Worm (Caenorhabditis elegans) whole organism, L3 larva: ENCODE results near the gene syd-9.

Experiments used
- ZK546.5 ChIP-seq: sonication (generic microtip); optimal IDR thresholded peaks from 2 replicates; lab custom pipeline; 2017; ENCODE audit warnings: missing biosample characterization, missing genetic modification characterization
- aly-2 ChIP-seq: fragments of 150-350 bp; optimal IDR thresholded peaks from 2 replicates; lab custom pipeline; 2014; ENCODE audit warnings: missing biosample characterization, missing genetic modification characterization
- ama-1 ChIP-seq: fragments of 150-350 bp; optimal IDR thresholded peaks from 2 replicates; lab custom pipeline; 2018
- ceh-16 ChIP-seq: sonication (generic microtip); optimal IDR thresholded peaks from 2 replicates; lab custom pipeline; 2017; ENCODE audit warnings: missing biosample characterization, missing genetic modification characterization
- ceh-28 ChIP-seq: fragments of 150-350 bp; optimal IDR thresholded peaks from 2 replicates; lab custom pipeline; 2014; ENCODE audit warnings: missing biosample characterization, missing genetic modification reagents, missing genetic modification characterization
- ceh-82 ChIP-seq: fragments of 150-350 bp; optimal IDR thresholded peaks from 2 replicates; lab custom pipeline; 2014; ENCODE audit warnings: missing biosample characterization, missing genetic modification characterization
- ceh-9 ChIP-seq: sonication (generic microtip); optimal IDR thresholded peaks from 2 replicates; lab custom pipeline; 2018; ENCODE audit warnings: missing biosample characterization, missing genetic modification characterization
- daf-12 ChIP-seq: fragments of 150-350 bp; optimal IDR thresholded peaks from 2 replicates; lab custom pipeline; 2014; ENCODE audit warnings: missing biosample characterization, missing genetic modification reagents, missing genetic modification characterization
- egl-5 ChIP-seq: fragments of 150-350 bp; optimal IDR thresholded peaks from 2 replicates; lab custom pipeline; 2017; ENCODE audit warnings: missing biosample characterization, missing genetic modification reagents, missing genetic modification characterization, inconsistent platforms
- elt-1 ChIP-seq: fragments of 150-350 bp; optimal IDR thresholded peaks from 2 replicates; lab custom pipeline; 2014; ENCODE audit warnings: missing biosample characterization, missing genetic modification characterization
- elt-2 ChIP-seq: sonication (generic microtip); optimal IDR thresholded peaks from 2 replicates; lab custom pipeline; 2016; ENCODE audit warnings: missing genetic modification reagents, mild to moderate bottlenecking, missing genetic modification characterization, missing compliant biosample characterization
- elt-3 ChIP-seq, 3 experiments: fragments of 150-350 bp in 1 of 3; sonication (generic microtip) in 2 of 3; optimal IDR thresholded peaks; 2 replicates in 2 of 3; 4 replicates in 1 of 3; lab custom pipeline; 2014 to 2017; ENCODE audit warnings: missing biosample characterization in 3 of 3, missing genetic modification characterization in 3 of 3
- eor-1 ChIP-seq, 2 experiments: fragments of 150-350 bp; optimal IDR thresholded peaks; 2 replicates each; lab custom pipeline; 2014 to 2018; ENCODE audit warnings: missing biosample characterization in 2 of 2, missing genetic modification characterization in 2 of 2
- fkh-2 ChIP-seq: fragments of 150-350 bp; optimal IDR thresholded peaks from 2 replicates; lab custom pipeline; 2014; ENCODE audit warnings: missing biosample characterization, missing genetic modification reagents, missing genetic modification characterization
- hmg-11 ChIP-seq: sonication (generic microtip); optimal IDR thresholded peaks from 2 replicates; lab custom pipeline; 2016; ENCODE audit warnings: missing genetic modification characterization, missing compliant biosample characterization
- jun-1 ChIP-seq: fragments of 150-350 bp; optimal IDR thresholded peaks from 2 replicates; lab custom pipeline; 2014; ENCODE audit warnings: missing biosample characterization, missing genetic modification reagents, missing genetic modification characterization
- lin-39 ChIP-seq: fragments of 150-350 bp; optimal IDR thresholded peaks from 2 replicates; lab custom pipeline; 2018; ENCODE audit warnings: missing biosample characterization, missing genetic modification reagents, missing genetic modification characterization
- mdl-1 ChIP-seq: fragments of 150-350 bp; optimal IDR thresholded peaks from 2 replicates; lab custom pipeline; 2014; ENCODE audit warnings: missing biosample characterization, missing genetic modification characterization
- mml-1 ChIP-seq: fragments of 150-350 bp; sonication (generic microtip); optimal IDR thresholded peaks from 3 replicates; lab custom pipeline; 2014; ENCODE audit warnings: missing biosample characterization, missing genetic modification characterization
- nfya-1 ChIP-seq: sonication (generic microtip); optimal IDR thresholded peaks from 2 replicates; lab custom pipeline; 2017; ENCODE audit warnings: missing genetic modification characterization, mild to moderate bottlenecking, missing compliant biosample characterization, antibody characterized with exemption, moderate library complexity; ENCODE audit not compliant: insufficient read depth
- nhr-11 ChIP-seq: fragments of 150-350 bp; optimal IDR thresholded peaks from 2 replicates; lab custom pipeline; 2014; ENCODE audit warnings: missing biosample characterization, missing genetic modification characterization
- nhr-237 ChIP-seq: fragments of 150-350 bp; optimal IDR thresholded peaks from 2 replicates; lab custom pipeline; 2014; ENCODE audit warnings: missing biosample characterization, missing genetic modification characterization
- nhr-25 ChIP-seq: sonication (generic microtip); optimal IDR thresholded peaks from 2 replicates; lab custom pipeline; 2017; ENCODE audit warnings: missing biosample characterization, missing genetic modification characterization
- nhr-43 ChIP-seq: sonication (generic microtip); optimal IDR thresholded peaks from 2 replicates; lab custom pipeline; 2016; ENCODE audit warnings: mild to moderate bottlenecking, missing genetic modification characterization, missing compliant biosample characterization; ENCODE audit not compliant: poor library complexity, severe bottlenecking
- nhr-67 ChIP-seq: fragments of 150-350 bp; optimal IDR thresholded peaks from 2 replicates; lab custom pipeline; 2014; ENCODE audit warnings: missing biosample characterization, missing genetic modification characterization
- nhr-76 ChIP-seq: fragments of 150-350 bp; sonication (generic microtip); optimal IDR thresholded peaks from 5 replicates; lab custom pipeline; 2014; ENCODE audit warnings: missing biosample characterization, missing genetic modification characterization
- nhr-77 ChIP-seq: fragments of 150-350 bp; optimal IDR thresholded peaks from 2 replicates; lab custom pipeline; 2014; ENCODE audit warnings: missing biosample characterization, missing genetic modification characterization
- pqm-1 ChIP-seq: fragments of 150-350 bp; optimal IDR thresholded peaks from 2 replicates; lab custom pipeline; 2017; ENCODE audit warnings: missing biosample characterization, missing genetic modification characterization, inconsistent platforms
- sea-2 ChIP-seq: fragments of 150-350 bp; sonication (generic microtip); optimal IDR thresholded peaks from 4 replicates; lab custom pipeline; 2014; ENCODE audit warnings: missing biosample characterization, missing genetic modification reagents, missing genetic modification characterization
- skn-1 ChIP-seq: fragments of 150-350 bp; optimal IDR thresholded peaks from 2 replicates; lab custom pipeline; 2014; ENCODE audit warnings: missing biosample characterization, missing genetic modification characterization
- tbx-2 ChIP-seq: sonication (generic microtip); optimal IDR thresholded peaks from 2 replicates; lab custom pipeline; 2016; ENCODE audit warnings: mild to moderate bottlenecking, missing genetic modification characterization, missing compliant biosample characterization
- unc-39 ChIP-seq: sonication (generic microtip); optimal IDR thresholded peaks from 4 replicates; lab custom pipeline; 2017; ENCODE audit warnings: missing biosample characterization, missing genetic modification characterization
- unc-62 ChIP-seq: fragments of 150-350 bp; sonication (generic microtip); optimal IDR thresholded peaks from 4 replicates; lab custom pipeline; 2014; ENCODE audit warnings: missing biosample characterization, missing genetic modification reagents, missing genetic modification characterization
- zag-1 ChIP-seq: fragments of 150-350 bp; optimal IDR thresholded peaks from 2 replicates; lab custom pipeline; 2014; ENCODE audit warnings: missing biosample characterization, missing genetic modification characterization
- ztf-11 ChIP-seq: fragments of 150-350 bp; optimal IDR thresholded peaks from 2 replicates; lab custom pipeline; 2014; ENCODE audit warnings: missing biosample characterization, missing genetic modification characterization

The syd-9 gene

ce11 chrX:7217704-7218479 lies at the start of gene syd-9:
Gene syd-9 (plus strand): TSS chrX:7218097.
- TF ChIP-seq nfya-1 (tag; lab: Kevin White, UChicago), result peak; percentile 9
- peak; percentile 12 for TF ChIP-seq hmg-11 (tag; lab: Kevin White, UChicago)
- TF ChIP-seq ceh-16 (tag; lab: Kevin White, UChicago), result no peak
- TF ChIP-seq skn-1 (tag; lab: Kevin White, UChicago), result no peak
- no peak for TF ChIP-seq unc-62 (GFP tag; lab: Kevin White, UChicago)
- peak; percentile 31 for TF ChIP-seq lin-39 (tag; lab: Kevin White, UChicago)
- TF ChIP-seq, all 47 proteins: peak for 3

- peak; percentile 58 for TF ChIP-seq elt-2
- no peak for TF ChIP-seq ztf-11
- TF ChIP-seq, all 47 proteins: peak for 1
Measured at ce11 chrX:7170575-7171297, 47.2 kb upstream of the syd-9 start, which contains the start of gene bar-1. Gene bar-1 (minus strand): TSS chrX:7170625.

ce11 chrX:7175389-7175788 lies 42.5 kb upstream of the syd-9 start:
- TF ChIP-seq mdl-1 (tag; lab: Kevin White, UChicago) (no peak), lin-39 (tag; lab: Kevin White, UChicago) (peak; percentile 55)

- TF ChIP-seq skn-1 (tag; lab: Kevin White, UChicago) (no peak), elt-2 (peak; percentile 29), nhr-43 (tag; lab: Kevin White, UChicago) (peak; percentile 25), ceh-16 (tag; lab: Kevin White, UChicago) (no peak), nhr-67 (no peak), hmg-11 (tag; lab: Kevin White, UChicago) (no peak), ceh-82 (tag; lab: Kevin White, UChicago) (no peak), fkh-2 (tag; lab: Kevin White, UChicago) (no peak), pqm-1 (tag; lab: Kevin White, UChicago) (peak; percentile 27)
Measured at ce11 chrX:7176817-7177216, 41.1 kb upstream of the syd-9 start.

ce11 chrX:7177341-7177740 lies 40.6 kb upstream of the syd-9 start, which contains the start of gene F43E12.1:
Gene F43E12.1 (plus strand): TSS chrX:7177641.
- no peak for TF ChIP-seq elt-2
- no peak for TF ChIP-seq lin-39 (tag; lab: Kevin White, UChicago)
- TF ChIP-seq ZK546.5 (tag; lab: Kevin White, UChicago), result no peak
- TF ChIP-seq nhr-11, result no peak
- no peak for TF ChIP-seq ztf-11
- TF ChIP-seq zag-1 (tag; lab: Kevin White, UChicago), result no peak
- TF ChIP-seq ceh-16 (tag; lab: Kevin White, UChicago), result no peak
- no peak for TF ChIP-seq mml-1 (tag; lab: Kevin White, UChicago)
- TF ChIP-seq mdl-1 (tag; lab: Kevin White, UChicago), result no peak

ce11 chrX:7181627-7182026 lies 36.3 kb upstream of the syd-9 start:
- peak; percentile 61 for TF ChIP-seq ceh-82 (tag; lab: Kevin White, UChicago)
- peak; percentile 81 for TF ChIP-seq pqm-1 (tag; lab: Kevin White, UChicago)
- no peak for TF ChIP-seq mml-1 (tag; lab: Kevin White, UChicago)
- peak; percentile 12 for TF ChIP-seq mdl-1 (tag; lab: Kevin White, UChicago)
- TF ChIP-seq hmg-11 (tag; lab: Kevin White, UChicago), result no peak
- TF ChIP-seq ceh-16 (tag; lab: Kevin White, UChicago), result no peak
- TF ChIP-seq nfya-1 (tag; lab: Kevin White, UChicago), result peak; percentile 66
- no peak for TF ChIP-seq ceh-9 (tag; lab: Kevin White, UChicago)
- peak; percentile 93 for TF ChIP-seq ceh-28 (tag; lab: Kevin White, UChicago)
- no peak for TF ChIP-seq ama-1
- TF ChIP-seq nhr-76, result peak; percentile 73
- peak; percentile 75 for TF ChIP-seq elt-2
- TF ChIP-seq aly-2 (tag; lab: Kevin White, UChicago), result peak; percentile 67
- TF ChIP-seq elt-1, result no peak
- peak; percentile 13 for TF ChIP-seq nhr-237 (tag; lab: Kevin White, UChicago)
- peak; percentile 94 for TF ChIP-seq tbx-2 (tag; lab: Kevin White, UChicago)
- TF ChIP-seq nhr-77 (tag; lab: Kevin White, UChicago), result peak; percentile 95
- no peak for TF ChIP-seq unc-39 (tag; lab: Kevin White, UChicago)
- TF ChIP-seq jun-1 (tag; lab: Kevin White, UChicago), result peak; percentile 99
- no peak for TF ChIP-seq unc-62 (GFP tag; lab: Kevin White, UChicago)
- peak; percentile 96 for TF ChIP-seq nhr-25 (tag; lab: Kevin White, UChicago)
- TF ChIP-seq eor-1 (tag; optimal IDR thresholded peaks at IDR 0.05; lab: Kevin White, UChicago), result no peak
- peak; percentile 98 for TF ChIP-seq nhr-43 (tag; lab: Kevin White, UChicago)
- peak; percentile 22 to 80 (median 40) for TF ChIP-seq elt-3 (tag; optimal IDR thresholded peaks at IDR 0.05; lab: Kevin White, UChicago)
- TF ChIP-seq sea-2, result no peak
- TF ChIP-seq nhr-67, result no peak
- TF ChIP-seq fkh-2 (tag; lab: Kevin White, UChicago), result no peak
- peak; percentile 69 for TF ChIP-seq lin-39 (tag; lab: Kevin White, UChicago)
- TF ChIP-seq ztf-11, result no peak
- peak; percentile 77 for TF ChIP-seq skn-1 (tag; lab: Kevin White, UChicago)
- TF ChIP-seq daf-12, result no peak
- peak; percentile 63 for TF ChIP-seq egl-5 (tag; lab: Kevin White, UChicago)
